Worm (Caenorhabditis elegans): ENCODE results near the gene C44B7.7.

The C44B7.7 gene

ce11 chrII:6888661-6889579 lies 9.0 kb upstream of the C44B7.7 start:
- no peak for TF ChIP-seq sem-2 (GFP tag; optimal IDR thresholded peaks at IDR 0.05)
- no peak for TF ChIP-seq ztf-11 (tag; optimal IDR thresholded peaks at IDR 0.05)
- no peak for TF ChIP-seq unc-39 (tag; optimal IDR thresholded peaks at IDR 0.05)
- TF ChIP-seq ceh-43 (GFP tag; optimal IDR thresholded peaks at IDR 0.05), result no peak
- no peak for TF ChIP-seq blmp-1 (tag; optimal IDR thresholded peaks at IDR 0.05)
- TF ChIP-seq ceh-83 (GFP tag; optimal IDR thresholded peaks at IDR 0.05), result no peak
- no peak for TF ChIP-seq elt-1 (tag; optimal IDR thresholded peaks at IDR 0.05; ENCODE audit: borderline replicate concordance, insufficient read depth)
- TF ChIP-seq pha-4 (tag; optimal IDR thresholded peaks at IDR 0.05), result no peak
- no peak for TF ChIP-seq nhr-12 (tag; optimal IDR thresholded peaks at IDR 0.05)
- TF ChIP-seq nhr-2 (tag; optimal IDR thresholded peaks at IDR 0.05), result no peak
- no peak for TF ChIP-seq drap-1 (GFP tag; optimal IDR thresholded peaks at IDR 0.05)

- TF ChIP-seq sptf-1 (tag; optimal IDR thresholded peaks at IDR 0.05) (no peak), lin-13 (tag; optimal IDR thresholded peaks at IDR 0.05) (no peak), ceh-83 (GFP tag; optimal IDR thresholded peaks at IDR 0.05) (no peak), elt-3 (tag; optimal IDR thresholded peaks at IDR 0.05) (no peak), mep-1 (tag; optimal IDR thresholded peaks at IDR 0.05) (no peak)
Measured at ce11 chrII:6888211-6888610, 8.2 kb upstream of the C44B7.7 start.

- TF ChIP-seq sptf-1 (tag; optimal IDR thresholded peaks at IDR 0.05), result no peak
- no peak for TF ChIP-seq tbx-8 (GFP tag; optimal IDR thresholded peaks at IDR 0.05)
- TF ChIP-seq nhr-76 (tag; optimal IDR thresholded peaks at IDR 0.05), result no peak
- no peak for TF ChIP-seq elt-1 (tag; optimal IDR thresholded peaks at IDR 0.05; ENCODE audit: borderline replicate concordance, insufficient read depth)
Measured at ce11 chrII:6887319-6888005, 7.5 kb upstream of the C44B7.7 start, which contains the start of gene pmp-2. Gene pmp-2, minus strand, starts transcription at chrII:6887805.

ce11 chrII:6884568-6884967 lies 4.6 kb upstream of the C44B7.7 start:
- TF ChIP-seq mab-5 (tag; optimal IDR thresholded peaks at IDR 0.05) (no peak), elt-1 (tag; optimal IDR thresholded peaks at IDR 0.05; ENCODE audit: borderline replicate concordance, insufficient read depth) (no peak), nhr-76 (tag; optimal IDR thresholded peaks at IDR 0.05) (no peak), ztf-11 (tag; optimal IDR thresholded peaks at IDR 0.05) (no peak), nhr-2 (tag; optimal IDR thresholded peaks at IDR 0.05) (no peak), unc-120 (tag; optimal IDR thresholded peaks at IDR 0.05; ENCODE audit: poor library complexity, severe bottlenecking) (no peak), ceh-43 (GFP tag; optimal IDR thresholded peaks at IDR 0.05) (no peak), nhr-12 (tag; optimal IDR thresholded peaks at IDR 0.05) (no peak), lin-13 (tag; optimal IDR thresholded peaks at IDR 0.05) (no peak), drap-1 (GFP tag; optimal IDR thresholded peaks at IDR 0.05) (no peak), cnd-1 (tag; optimal IDR thresholded peaks at IDR 0.05) (no peak), nhr-237 (tag; optimal IDR thresholded peaks at IDR 0.05) (no peak), elt-3 (tag; optimal IDR thresholded peaks at IDR 0.05) (no peak), snpc-4 (tag; optimal IDR thresholded peaks at IDR 0.05) (no peak), bed-3 (GFP tag; optimal IDR thresholded peaks at IDR 0.05) (no peak), pha-4 (tag; optimal IDR thresholded peaks at IDR 0.05) (no peak), ceh-83 (GFP tag; optimal IDR thresholded peaks at IDR 0.05) (no peak), mls-2 (tag; optimal IDR thresholded peaks at IDR 0.05) (no peak)

ce11 chrII:6883716-6884115 lies 3.7 kb upstream of the C44B7.7 start, which contains the start of gene pmp-1:
Gene pmp-1, minus strand, starts transcription at chrII:6883754.
- TF ChIP-seq ces-1 (GFP tag; optimal IDR thresholded peaks at IDR 0.05) (no peak), mep-1 (tag; optimal IDR thresholded peaks at IDR 0.05) (no peak), bed-3 (GFP tag; optimal IDR thresholded peaks at IDR 0.05) (no peak), sptf-1 (tag; optimal IDR thresholded peaks at IDR 0.05) (no peak), cnd-1 (tag; optimal IDR thresholded peaks at IDR 0.05) (no peak), nhr-2 (tag; optimal IDR thresholded peaks at IDR 0.05) (no peak), elt-3 (tag; optimal IDR thresholded peaks at IDR 0.05) (no peak), blmp-1 (tag; optimal IDR thresholded peaks at IDR 0.05) (no peak), ceh-43 (GFP tag; optimal IDR thresholded peaks at IDR 0.05) (no peak)

ce11 chrII:6882335-6882734 lies 2.4 kb upstream of the C44B7.7 start:
- TF ChIP-seq ces-1 (GFP tag; optimal IDR thresholded peaks at IDR 0.05), result no peak
- TF ChIP-seq sem-2 (GFP tag; optimal IDR thresholded peaks at IDR 0.05), result no peak
- no peak for TF ChIP-seq nhr-12 (tag; optimal IDR thresholded peaks at IDR 0.05)
- no peak for TF ChIP-seq unc-62 (GFP tag; optimal IDR thresholded peaks at IDR 0.05)
- TF ChIP-seq nhr-2 (tag; optimal IDR thresholded peaks at IDR 0.05), result no peak
- no peak for TF ChIP-seq unc-120 (tag; optimal IDR thresholded peaks at IDR 0.05; ENCODE audit: poor library complexity, severe bottlenecking)

All from whole organism, mixed stage, embryonic.